Worm (Caenorhabditis elegans) whole organism, L2 larva: ENCODE measurements around the gene T01C3.11.

Experiments
- ama-1 ChIP-seq: fragments of 150-350 bp; optimal IDR thresholded peaks from 2 replicates; lab custom pipeline; 2018; ENCODE audit warnings: inconsistent platforms
- fos-1 ChIP-seq: fragments of 150-350 bp; optimal IDR thresholded peaks from 2 replicates; lab custom pipeline; 2014; ENCODE audit warnings: missing biosample characterization, missing genetic modification characterization
- lin-13 ChIP-seq: fragments of 150-350 bp; optimal IDR thresholded peaks from 2 replicates; lab custom pipeline; 2014; ENCODE audit warnings: missing biosample characterization, missing genetic modification reagents, missing genetic modification characterization
- lin-39 ChIP-seq: fragments of 150-350 bp; optimal IDR thresholded peaks from 2 replicates; lab custom pipeline; 2014; ENCODE audit warnings: missing biosample characterization, missing genetic modification reagents, missing genetic modification characterization
- nhr-12 ChIP-seq: fragments of 150-350 bp; optimal IDR thresholded peaks from 2 replicates; lab custom pipeline; 2014; ENCODE audit warnings: missing biosample characterization, missing genetic modification characterization
- nhr-237 ChIP-seq: fragments of 150-350 bp; optimal IDR thresholded peaks from 2 replicates; lab custom pipeline; 2014; ENCODE audit warnings: missing biosample characterization, missing genetic modification characterization
- nhr-77 ChIP-seq: fragments of 150-350 bp; optimal IDR thresholded peaks from 2 replicates; lab custom pipeline; 2014; ENCODE audit warnings: missing biosample characterization, missing genetic modification characterization
- unc-39 ChIP-seq: fragments of 150-350 bp; optimal IDR thresholded peaks from 2 replicates; lab custom pipeline; 2014; ENCODE audit warnings: missing biosample characterization, missing genetic modification characterization
- unc-62 ChIP-seq: fragments of 150-350 bp; optimal IDR thresholded peaks from 2 replicates; lab custom pipeline; 2014; ENCODE audit warnings: missing biosample characterization, missing genetic modification reagents, missing genetic modification characterization
- zag-1 ChIP-seq: fragments of 150-350 bp; optimal IDR thresholded peaks from 2 replicates; lab custom pipeline; 2014; ENCODE audit warnings: missing biosample characterization, missing genetic modification characterization
- ztf-11 ChIP-seq: sonication (generic microtip); optimal IDR thresholded peaks from 2 replicates; lab custom pipeline; 2017; ENCODE audit warnings: missing biosample characterization, missing genetic modification characterization

DNA sequence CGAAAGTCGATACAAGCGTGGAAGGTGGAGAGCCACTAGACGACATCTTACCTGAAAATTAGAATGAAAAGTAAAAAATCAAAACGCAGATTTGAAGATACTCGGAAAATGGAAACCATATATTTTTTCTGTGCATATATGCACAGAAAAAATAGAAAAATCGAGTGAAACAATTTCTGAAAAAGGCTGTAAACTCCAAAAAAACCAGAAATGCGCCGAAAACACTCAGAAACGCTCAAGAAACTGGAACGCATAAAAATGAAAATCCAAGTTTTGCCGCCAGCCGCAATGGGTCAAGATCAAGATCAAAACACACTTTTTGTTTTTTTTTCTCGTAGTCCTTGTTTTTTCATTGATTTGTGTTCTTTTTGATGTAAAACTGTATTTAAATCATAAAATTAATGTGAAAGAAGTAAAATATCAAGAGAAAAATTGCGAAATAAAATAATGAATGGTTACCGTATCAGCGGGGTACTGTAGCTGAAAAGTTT lies 6.7 kb upstream of the T01C3.11 start, which contains the start of gene T01C3.3:
- TF ChIP-seq nhr-237 (no peak), unc-62 (no peak), ama-1 (lab: Kevin White, UChicago) (no peak), lin-39 (no peak), ztf-11 (tag; lab: Kevin White, UChicago) (no peak), lin-13 (no peak), nhr-77 (tag; lab: Kevin White, UChicago) (no peak), unc-39 (tag; lab: Kevin White, UChicago) (no peak), nhr-12 (tag; lab: Kevin White, UChicago) (no peak), fos-1 (no peak), zag-1 (tag; lab: Kevin White, UChicago) (no peak)
